Fruit fly (Drosophila melanogaster): ENCODE results near the gene CG14712.

Gene CG14712

DNA sequence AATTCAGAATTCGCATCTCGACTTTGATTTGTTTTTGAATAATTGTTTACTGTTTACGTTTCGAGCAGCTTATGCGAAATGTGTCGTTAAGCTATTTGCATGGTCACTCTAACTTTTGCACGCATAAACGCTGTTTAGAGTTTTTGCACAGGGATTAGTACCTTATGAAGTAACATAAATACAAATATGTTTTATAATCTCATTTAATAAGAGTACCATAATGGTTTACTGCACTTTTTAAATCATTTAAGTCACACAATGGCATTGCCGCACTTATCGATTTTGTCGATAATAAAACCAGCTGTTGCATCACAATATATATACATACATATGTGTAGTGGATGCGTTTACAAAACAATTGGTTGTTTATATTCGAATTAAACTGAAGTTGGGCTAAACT is 2.0 kb upstream of the CG14712 start, which contains the start of the genes CG6813 and CG18764 (continued):
- TF ChIP-seq CG3163 (GFP tag; optimal IDR thresholded peaks at IDR 0.05) (no peak), scrt (GFP tag; optimal IDR thresholded peaks at IDR 0.05) (peak; percentile 85), jigr1 (GFP tag; IDR thresholded peaks at IDR 0.05) (no peak), eyg (GFP tag; optimal IDR thresholded peaks at IDR 0.05) (no peak), Hr78 (GFP tag; optimal IDR thresholded peaks at IDR 0.05) (no peak), crp (GFP tag; optimal IDR thresholded peaks at IDR 0.05) (peak; percentile 21 to 82), tap (tag; optimal IDR thresholded peaks at IDR 0.05) (no peak), mam (GFP tag; optimal IDR thresholded peaks at IDR 0.05) (no peak), CG4617 (GFP tag; optimal IDR thresholded peaks at IDR 0.05; ENCODE audit: borderline replicate concordance) (no peak), CG12659 (GFP tag; optimal IDR thresholded peaks at IDR 0.05) (peak; percentile 11), CG11560 (tag; IDR thresholded peaks at IDR 0.05) (no peak), seq (GFP tag; IDR thresholded peaks at IDR 0.05) (no peak), MBD-R2 (GFP tag; IDR thresholded peaks at IDR 0.05) (peak; percentile 72), CG30403 (GFP tag; optimal IDR thresholded peaks at IDR 0.05) (no peak), stwl (tag; optimal IDR thresholded peaks at IDR 0.05) (peak; percentile 59), odd (GFP tag; optimal IDR thresholded peaks at IDR 0.05) (no peak), YL-1 (GFP tag; optimal IDR thresholded peaks at IDR 0.05) (peak; percentile 23), Sry-δ (GFP tag; optimal IDR thresholded peaks at IDR 0.05) (peak; percentile 3), HLH3B (GFP tag; IDR thresholded peaks at IDR 0.05) (no peak), Rx (GFP tag; IDR thresholded peaks at IDR 0.05) (no peak), cato (GFP tag; optimal IDR thresholded peaks at IDR 0.05; ENCODE audit: borderline replicate concordance) (no peak), CG2116 (GFP tag; optimal IDR thresholded peaks at IDR 0.05) (peak; percentile 84), MTF-1 (GFP tag; optimal IDR thresholded peaks at IDR 0.05; ENCODE audit: borderline replicate concordance) (no peak), Pdp1 (GFP tag; optimal IDR thresholded peaks at IDR 0.05) (peak in 1 of 2 experiments; percentile 94), sens (GFP tag) (peak; percentile 69), br (optimal IDR thresholded peaks at IDR 0.05) (no peak), CG8281 (tag; optimal IDR thresholded peaks at IDR 0.05) (no peak), CG1603 (tag; optimal IDR thresholded peaks at IDR 0.05) (peak; percentile 34), CG6791 (GFP tag; IDR thresholded peaks at IDR 0.05; ENCODE audit: partially characterized antibody) (0 out of 3 replicates have a peak, but pooled peaks have one; percentile 30), CG7271 (tag; optimal IDR thresholded peaks at IDR 0.05) (no peak), zen2 (GFP tag; IDR thresholded peaks at IDR 0.05; ENCODE audit: partially characterized antibody) (no peak), CG14667 (GFP tag; IDR thresholded peaks at IDR 0.05) (no peak), Bteb2 (GFP tag; optimal IDR thresholded peaks at IDR 0.05) (no peak), CG11093 (GFP tag; IDR thresholded peaks at IDR 0.05) (no peak), Med (GFP tag) (peak; percentile 72), lilli (GFP tag; optimal IDR thresholded peaks at IDR 0.05) (no peak), Eip74EF (GFP tag; optimal IDR thresholded peaks at IDR 0.05) (no peak), tin (GFP tag; optimal IDR thresholded peaks at IDR 0.05) (no peak), peb (GFP tag; IDR thresholded peaks at IDR 0.05) (no peak), gcm2 (GFP tag; optimal IDR thresholded peaks at IDR 0.05) (no peak), Myb (GFP tag; optimal IDR thresholded peaks at IDR 0.05) (peak; percentile 41), CG9797 (GFP tag; optimal IDR thresholded peaks at IDR 0.05) (peak; percentile 10), D (optimal IDR thresholded peaks at IDR 0.05) (no peak), D (GFP tag; optimal IDR thresholded peaks at IDR 0.05) (no peak), trem (tag; optimal IDR thresholded peaks at IDR 0.05) (peak; percentile 21), knrl (GFP tag; IDR thresholded peaks at IDR 0.05; ENCODE audit: partially characterized antibody) (no peak), CG1024 (GFP tag; IDR thresholded peaks at IDR 0.05) (no peak), Fer2 (tag; optimal IDR thresholded peaks at IDR 0.05) (no peak), CG8944 (GFP tag; optimal IDR thresholded peaks at IDR 0.05) (no peak), Atf3 (GFP tag; optimal IDR thresholded peaks at IDR 0.05) (no peak), Sin3A (optimal IDR thresholded peaks at IDR 0.05) (no peak), Dref (GFP tag; IDR thresholded peaks at IDR 0.05) (peak; percentile 49)

Data from whole organism, embryonic.